Fruit fly (Drosophila melanogaster) whole organism, wandering third instar larva: ENCODE measurements around the gene Unc50.

Experiments used
- Dif ChIP-seq: fragments of 200-275, 200-300 bp; sonication (Bioruptor generic); optimal IDR thresholded peaks from 2 replicates; lab custom pipeline; 2018; ENCODE audit warnings: missing biosample characterization, missing genetic modification characterization; ENCODE audit not compliant: partially characterized antibody
- Rel ChIP-seq, 2 experiments: fragments of 200-800 bp; sonication (Bioruptor generic) in 1 of 2; optimal IDR thresholded peaks; 2 replicates in 1 of 2; 3 replicates in 1 of 2; lab custom pipeline; 2016 to 2019; ENCODE audit warnings: mild to moderate bottlenecking in 2 of 2, missing biosample characterization in 2 of 2, missing genetic modification characterization in 2 of 2, moderate library complexity in 1 of 2
- brk ChIP-seq: fragments of 200-800 bp; sonication (Bioruptor generic); optimal IDR thresholded peaks from 2 replicates; lab custom pipeline; 2016; ENCODE audit warnings: missing biosample characterization, mild to moderate bottlenecking, missing genetic modification characterization
- ey ChIP-seq: fragments of 200-800 bp; sonication (Bioruptor generic); optimal IDR thresholded peaks from 2 replicates; lab custom pipeline; 2016; ENCODE audit warnings: missing biosample characterization, missing genetic modification characterization
- h ChIP-seq: fragments of 200-800 bp; sonication (Bioruptor generic); optimal IDR thresholded peaks from 3 replicates; lab custom pipeline; 2016; ENCODE audit warnings: missing biosample characterization, mild to moderate bottlenecking, missing genetic modification characterization
- sv ChIP-seq: fragments of 200-800 bp; sonication (Bioruptor generic); optimal IDR thresholded peaks from 3 replicates; lab custom pipeline; 2016; ENCODE audit warnings: missing biosample characterization, missing genetic modification characterization

Gene Unc50

DNA sequence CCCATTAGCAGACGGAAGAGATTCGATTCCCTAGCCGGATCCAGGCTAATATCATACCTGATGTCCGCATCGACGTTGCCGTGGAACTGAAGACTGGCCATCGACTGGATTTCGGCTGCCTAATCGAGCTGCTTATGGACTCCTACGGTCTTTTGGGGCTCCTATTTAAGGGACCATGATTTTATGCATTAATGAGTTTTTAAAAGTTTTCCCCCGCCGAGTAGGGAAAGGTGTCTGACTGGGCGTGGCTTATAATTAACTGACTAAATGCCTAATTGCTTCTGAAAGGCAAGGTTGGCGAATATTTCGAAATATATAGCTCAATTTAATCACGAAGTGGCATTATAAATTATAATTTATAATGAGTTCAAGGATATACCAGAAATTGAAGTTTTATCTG lies 40.6 kb downstream of the Unc50 start, which contains the start of gene Or85e:
Gene Or85e, minus strand, starts transcription at position 101 of the 400 bp plus-strand sequence.
- TF ChIP-seq brk (GFP tag; lab: Kevin White, UChicago) (no peak), Dif (GFP tag; lab: Kevin White, UChicago) (no peak), sv (GFP tag; lab: Kevin White, UChicago) (no peak), ey (GFP tag; lab: Kevin White, UChicago) (no peak), Rel (GFP tag; optimal IDR thresholded peaks at IDR 0.05; lab: Kevin White, UChicago) (no peak), Rel (tag; optimal IDR thresholded peaks at IDR 0.05; lab: Kevin White, UChicago) (no peak), h (no peak)
